Worm (Caenorhabditis elegans): ENCODE measurements around the gene C25H3.14.

C25H3.14 gene

DNA sequence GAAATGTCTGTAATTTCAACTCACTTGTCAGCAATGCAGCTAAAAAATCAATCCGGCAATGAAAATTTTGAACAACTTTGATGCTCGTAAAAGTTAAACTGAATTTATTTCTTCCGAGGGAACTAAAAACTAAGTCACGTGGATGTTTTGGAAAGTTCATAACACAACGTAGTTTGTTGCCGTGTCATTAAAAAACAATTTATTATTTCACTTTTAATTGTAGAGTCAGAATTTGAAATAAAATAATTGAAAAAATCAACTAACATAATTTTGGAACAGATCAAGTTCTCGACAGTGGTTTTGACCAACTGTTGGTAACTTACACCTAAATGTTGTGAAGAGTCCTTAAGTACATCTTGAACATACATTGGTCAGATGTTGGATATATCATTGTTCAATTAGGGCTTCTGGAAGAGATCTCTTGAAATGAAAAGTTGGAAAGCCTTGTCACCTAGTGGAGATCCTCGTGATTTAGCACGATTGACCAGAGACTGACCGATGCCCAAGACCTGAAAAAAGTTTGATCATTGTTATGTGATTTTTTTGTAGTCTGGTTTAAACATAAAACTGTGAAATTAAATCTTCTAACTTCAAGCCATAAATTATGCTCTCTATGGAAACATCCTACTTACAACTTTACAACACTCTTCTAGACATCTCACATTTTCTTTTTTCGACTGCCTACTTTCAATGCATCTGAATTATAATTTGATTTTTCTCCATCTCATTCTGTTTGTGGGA lies 35.6 kb downstream of the C25H3.14 start, which contains the start of the genes C18A3.7 and C18A3.11:
Gene C18A3.7 (minus strand): TSS at position 101 of the 741 bp plus-strand sequence.
Gene C18A3.11 (plus strand): TSS at position 691 of the 741 bp plus-strand sequence.
- TF ChIP-seq flt-1 (GFP tag; IDR thresholded peaks at IDR 0.05) = no peak
- TF ChIP-seq ztf-29 (GFP tag; IDR thresholded peaks at IDR 0.05) = no peak
- TF ChIP-seq cog-1 (tag; optimal IDR thresholded peaks at IDR 0.05) = no peak
- TF ChIP-seq med-1 (GFP tag; optimal IDR thresholded peaks at IDR 0.05; ENCODE audit: insufficient read depth) = no peak
- TF ChIP-seq T22C8.4 (GFP tag; IDR thresholded peaks at IDR 0.05) = no peak
- no peak for TF ChIP-seq tab-1 (GFP tag; IDR thresholded peaks at IDR 0.05)
- no peak for TF ChIP-seq ref-1 (GFP tag; conservative IDR thresholded peaks at IDR 0.05)
- TF ChIP-seq klf-2 (GFP tag; conservative IDR thresholded peaks at IDR 0.05) = no peak
- TF ChIP-seq ztf-23 (GFP tag; IDR thresholded peaks at IDR 0.05) = no peak

DNA sequence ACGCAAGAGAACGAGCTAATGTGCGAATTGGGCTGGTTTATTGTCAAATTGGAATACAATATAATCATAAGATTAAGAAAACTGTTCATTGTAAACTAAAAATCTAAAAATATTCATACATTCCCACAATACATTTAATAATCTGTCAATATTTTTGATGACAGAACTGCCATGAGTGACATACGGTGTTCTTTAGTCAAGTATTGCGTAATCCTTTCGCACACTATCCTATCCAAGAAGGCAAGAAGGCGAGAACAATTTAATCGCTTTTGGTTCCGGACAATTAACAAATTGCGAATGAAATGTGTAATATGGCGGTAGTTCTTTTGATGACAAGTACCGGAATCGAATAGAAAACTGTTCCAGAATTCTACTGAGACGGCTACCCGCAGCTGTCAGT lies 40.0 kb downstream of the C25H3.14 start:
- no peak for TF ChIP-seq med-1 (GFP tag; optimal IDR thresholded peaks at IDR 0.05; ENCODE audit: insufficient read depth)
- TF ChIP-seq klf-2 (GFP tag; conservative IDR thresholded peaks at IDR 0.05) = no peak
- no peak for TF ChIP-seq T22C8.4 (GFP tag; IDR thresholded peaks at IDR 0.05)
- no peak for TF ChIP-seq tab-1 (GFP tag; IDR thresholded peaks at IDR 0.05)
- no peak for TF ChIP-seq cog-1 (tag; optimal IDR thresholded peaks at IDR 0.05)
- no peak for TF ChIP-seq ztf-29 (GFP tag; IDR thresholded peaks at IDR 0.05)
- TF ChIP-seq ztf-23 (GFP tag; IDR thresholded peaks at IDR 0.05) = no peak
- no peak for TF ChIP-seq ref-1 (GFP tag; conservative IDR thresholded peaks at IDR 0.05)
- TF ChIP-seq flt-1 (GFP tag; IDR thresholded peaks at IDR 0.05) = no peak

DNA sequence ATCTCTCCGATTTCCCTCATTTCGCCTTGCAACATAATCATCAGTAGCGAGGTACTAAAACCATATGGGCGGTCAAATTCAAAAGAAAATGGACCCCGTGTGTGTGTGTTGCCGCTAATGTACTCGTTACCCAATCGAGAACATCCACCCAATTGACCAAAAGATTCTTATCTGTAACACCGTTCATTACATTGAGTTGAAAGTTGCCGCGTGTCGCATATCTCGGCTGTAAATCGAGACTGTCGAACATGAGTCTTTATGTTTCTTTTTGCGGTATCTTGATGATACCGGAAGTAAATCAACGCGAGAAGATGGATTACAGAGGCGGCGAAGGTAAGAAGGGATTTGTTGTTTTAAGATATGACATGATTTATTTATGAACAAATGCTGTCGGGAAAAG lies 40.8 kb downstream of the C25H3.14 start:
- TF ChIP-seq med-1 (GFP tag; optimal IDR thresholded peaks at IDR 0.05; ENCODE audit: insufficient read depth) = no peak
- TF ChIP-seq ztf-23 (GFP tag; IDR thresholded peaks at IDR 0.05) = no peak
- TF ChIP-seq T22C8.4 (GFP tag; IDR thresholded peaks at IDR 0.05) = no peak
- no peak for TF ChIP-seq tab-1 (GFP tag; IDR thresholded peaks at IDR 0.05)
- no peak for TF ChIP-seq ztf-29 (GFP tag; IDR thresholded peaks at IDR 0.05)
- no peak for TF ChIP-seq ref-1 (GFP tag; conservative IDR thresholded peaks at IDR 0.05)
- TF ChIP-seq cog-1 (tag; optimal IDR thresholded peaks at IDR 0.05) = no peak

DNA sequence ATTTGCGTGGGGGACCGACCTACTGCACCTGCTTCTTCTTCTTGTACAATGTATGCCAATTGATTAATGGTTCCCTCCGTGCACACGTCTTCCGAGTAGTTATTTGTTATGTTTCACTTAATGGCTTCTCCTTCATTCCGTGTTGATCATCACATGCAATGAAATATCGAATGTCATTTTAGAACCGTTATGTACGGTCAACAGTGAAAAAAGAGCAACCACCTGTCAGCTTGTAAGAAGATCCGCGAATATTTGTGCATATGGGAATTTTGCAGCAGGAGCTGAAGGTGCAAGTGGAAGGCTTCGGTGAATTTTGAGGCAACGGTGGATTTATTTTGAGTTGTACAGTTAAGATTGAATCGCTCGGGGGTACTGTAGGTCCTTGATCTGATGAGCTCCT lies 41.7 kb downstream of the C25H3.14 start:
- TF ChIP-seq klf-2 (GFP tag; conservative IDR thresholded peaks at IDR 0.05) (no peak), ztf-23 (GFP tag; IDR thresholded peaks at IDR 0.05) (no peak), T22C8.4 (GFP tag; IDR thresholded peaks at IDR 0.05) (no peak), ztf-29 (GFP tag; IDR thresholded peaks at IDR 0.05) (no peak), ref-1 (GFP tag; conservative IDR thresholded peaks at IDR 0.05) (no peak), tab-1 (GFP tag; IDR thresholded peaks at IDR 0.05) (no peak), med-1 (GFP tag; optimal IDR thresholded peaks at IDR 0.05; ENCODE audit: insufficient read depth) (no peak), flt-1 (GFP tag; IDR thresholded peaks at IDR 0.05) (no peak), cog-1 (tag; optimal IDR thresholded peaks at IDR 0.05) (no peak)

ce11 chrII:5738795-5739194 lies 43.9 kb downstream of the C25H3.14 start, which contains the start of gene hlh-14:
Gene hlh-14 (minus strand): TSS chrII:5738895.
- TF ChIP-seq tab-1 (GFP tag; IDR thresholded peaks at IDR 0.05) (no peak), klf-2 (GFP tag; conservative IDR thresholded peaks at IDR 0.05) (no peak), ztf-23 (GFP tag; IDR thresholded peaks at IDR 0.05) (no peak), med-1 (GFP tag; optimal IDR thresholded peaks at IDR 0.05; ENCODE audit: insufficient read depth) (no peak), flt-1 (GFP tag; IDR thresholded peaks at IDR 0.05) (no peak), cog-1 (tag; optimal IDR thresholded peaks at IDR 0.05) (no peak), ref-1 (GFP tag; conservative IDR thresholded peaks at IDR 0.05) (no peak), ztf-29 (GFP tag; IDR thresholded peaks at IDR 0.05) (no peak), T22C8.4 (GFP tag; IDR thresholded peaks at IDR 0.05) (no peak)

- TF ChIP-seq tab-1 (GFP tag; IDR thresholded peaks at IDR 0.05) (no peak), ref-1 (GFP tag; conservative IDR thresholded peaks at IDR 0.05) (no peak), ztf-23 (GFP tag; IDR thresholded peaks at IDR 0.05) (no peak), flt-1 (GFP tag; IDR thresholded peaks at IDR 0.05) (no peak), med-1 (GFP tag; optimal IDR thresholded peaks at IDR 0.05; ENCODE audit: insufficient read depth) (no peak), ztf-29 (GFP tag; IDR thresholded peaks at IDR 0.05) (no peak), cog-1 (tag; optimal IDR thresholded peaks at IDR 0.05) (no peak), T22C8.4 (GFP tag; IDR thresholded peaks at IDR 0.05) (no peak), klf-2 (GFP tag; conservative IDR thresholded peaks at IDR 0.05) (no peak)
Observed at ce11 chrII:5742767-5743166, 47.9 kb downstream of the C25H3.14 start.

ce11 chrII:5744342-5744741 lies 49.4 kb downstream of the C25H3.14 start:
- TF ChIP-seq tab-1 (GFP tag; IDR thresholded peaks at IDR 0.05) (no peak), med-1 (GFP tag; optimal IDR thresholded peaks at IDR 0.05; ENCODE audit: insufficient read depth) (no peak), flt-1 (GFP tag; IDR thresholded peaks at IDR 0.05) (no peak), ref-1 (GFP tag; conservative IDR thresholded peaks at IDR 0.05) (no peak), klf-2 (GFP tag; conservative IDR thresholded peaks at IDR 0.05) (no peak), ztf-29 (GFP tag; IDR thresholded peaks at IDR 0.05) (no peak), ztf-23 (GFP tag; IDR thresholded peaks at IDR 0.05) (no peak), T22C8.4 (GFP tag; IDR thresholded peaks at IDR 0.05) (no peak), cog-1 (tag; optimal IDR thresholded peaks at IDR 0.05) (no peak)

ce11 chrII:5745088-5745487 lies 50.2 kb downstream of the C25H3.14 start, which contains the start of gene F10C1.9:
Gene F10C1.9 (minus strand): TSS chrII:5745284.
- TF ChIP-seq tab-1 (GFP tag; IDR thresholded peaks at IDR 0.05) (no peak), ztf-23 (GFP tag; IDR thresholded peaks at IDR 0.05) (no peak), ztf-29 (GFP tag; IDR thresholded peaks at IDR 0.05) (no peak), T22C8.4 (GFP tag; IDR thresholded peaks at IDR 0.05) (no peak), klf-2 (GFP tag; conservative IDR thresholded peaks at IDR 0.05) (no peak), ref-1 (GFP tag; conservative IDR thresholded peaks at IDR 0.05) (no peak), med-1 (GFP tag; optimal IDR thresholded peaks at IDR 0.05; ENCODE audit: insufficient read depth) (no peak), cog-1 (tag; optimal IDR thresholded peaks at IDR 0.05) (no peak), flt-1 (GFP tag; IDR thresholded peaks at IDR 0.05) (no peak)
